Worm (Caenorhabditis elegans): ENCODE results near the gene srz-19.

ce11 chrIV:3909114-3909513 is 10.5 kb upstream of the srz-19 start, which contains the start of gene F56D6.13:
- TF ChIP-seq ztf-18 (tag; optimal IDR thresholded peaks at IDR 0.05) (no peak), Y67H2A.10 (GFP tag; conservative IDR thresholded peaks at IDR 0.05) (no peak), zim-3 (tag; optimal IDR thresholded peaks at IDR 0.05) (no peak), snpc-4 (GFP tag; optimal IDR thresholded peaks at IDR 0.05) (no peak), snpc-4 (tag; optimal IDR thresholded peaks at IDR 0.05) (no peak), ztf-28 (GFP tag; IDR thresholded peaks at IDR 0.05) (no peak), sea-2 (GFP tag; IDR thresholded peaks at IDR 0.05) (no peak), F57A8.1 (GFP tag; optimal IDR thresholded peaks at IDR 0.05) (no peak), ama-1 (optimal IDR thresholded peaks at IDR 0.05) (no peak), ama-1 (GFP tag; optimal IDR thresholded peaks at IDR 0.05) (no peak), athp-1 (tag; optimal IDR thresholded peaks at IDR 0.05) (no peak), nfya-1 (tag; optimal IDR thresholded peaks at IDR 0.05; ENCODE audit: borderline replicate concordance, insufficient read depth) (no peak), ceh-100 (GFP tag; IDR thresholded peaks at IDR 0.05) (no peak)
